Fruit fly (Drosophila melanogaster) whole organism, embryonic: Measurements from ENCODE around the gene CG5104.

ENCODE experiments used
- Abd-B ChIP-seq: fragments of 200-800 bp; sonication (Bioruptor generic); optimal IDR thresholded peaks from 2 replicates; lab custom pipeline; 2018; ENCODE audit warnings: missing biosample characterization, mild to moderate bottlenecking, missing genetic modification characterization, moderate library complexity
- Asciz ChIP-seq: fragments of 200-800 bp; sonication (Bioruptor generic); optimal IDR thresholded peaks from 2 replicates; lab custom pipeline; 2017; ENCODE audit warnings: missing biosample characterization, mild to moderate bottlenecking, missing genetic modification characterization, missing genetic modification reagents
- BtbVII ChIP-seq: fragments of 200-800 bp; sonication (Bioruptor generic); optimal IDR thresholded peaks from 3 replicates; lab custom pipeline; 2017; ENCODE audit warnings: missing biosample characterization, mild to moderate bottlenecking, missing genetic modification characterization
- CG10543 ChIP-seq: fragments of 200-800 bp; sonication (Bioruptor generic); optimal IDR thresholded peaks from 3 replicates; lab custom pipeline; 2017; ENCODE audit warnings: missing biosample characterization, mild to moderate bottlenecking, missing genetic modification characterization, moderate library complexity
- CG11723 ChIP-seq: fragments of 200-800 bp; sonication (Bioruptor generic); optimal IDR thresholded peaks from 2 replicates; lab custom pipeline; 2017; ENCODE audit warnings: missing biosample characterization, mild to moderate bottlenecking, missing genetic modification characterization
- CG12219 ChIP-seq: fragments of 200-800 bp; sonication (Bioruptor generic); optimal IDR thresholded peaks from 3 replicates; lab custom pipeline; 2018; ENCODE audit warnings: missing biosample characterization, mild to moderate bottlenecking, missing genetic modification characterization
- CG12391 ChIP-seq: fragments of 200-800 bp; sonication (Bioruptor generic); optimal IDR thresholded peaks from 3 replicates; lab custom pipeline; 2018; ENCODE audit warnings: missing biosample characterization, mild to moderate bottlenecking, missing genetic modification characterization, moderate library complexity
- CG15073 ChIP-seq: fragments of 200-800 bp; sonication (Bioruptor generic); optimal IDR thresholded peaks from 2 replicates; lab custom pipeline; 2016; ENCODE audit warnings: missing biosample characterization, missing genetic modification characterization
- CG16813 ChIP-seq: fragments of 200-800 bp; sonication (Bioruptor generic); IDR thresholded peaks from 3 replicates; pipeline ENCODE4 v1.3.6; 2022; ENCODE audit warnings: missing biosample characterization, missing genetic modification characterization; ENCODE audit not compliant: partially characterized antibody
- CG1792 ChIP-seq: fragments of 200-800 bp; sonication (Bioruptor generic); optimal IDR thresholded peaks from 2 replicates; lab custom pipeline; 2016; ENCODE audit warnings: missing biosample characterization, missing genetic modification characterization
- CG31365 ChIP-seq: fragments of 200-800 bp; sonication (Bioruptor generic); optimal IDR thresholded peaks from 2 replicates; lab custom pipeline; 2018; ENCODE audit warnings: missing biosample characterization, mild to moderate bottlenecking, missing genetic modification characterization
- CG32767 ChIP-seq: fragments of 200-800 bp; sonication (Bioruptor generic); IDR thresholded peaks from 2 replicates; pipeline ENCODE4 v1.3.6; 2022; ENCODE audit warnings: missing biosample characterization, missing genetic modification characterization
- CG3726 ChIP-seq: fragments of 200-800 bp; sonication (Bioruptor generic); IDR thresholded peaks from 3 replicates; pipeline ENCODE4, ENCODE4 v1.3.6; 2022; ENCODE audit warnings: missing biosample characterization, missing genetic modification characterization
- CG4617 ChIP-seq: fragments of 200-800 bp; sonication (Bioruptor generic); optimal IDR thresholded peaks from 3 replicates; lab custom pipeline; 2016; ENCODE audit warnings: missing biosample characterization, missing genetic modification characterization, borderline replicate concordance
- CG6765 ChIP-seq: fragments of 200-800 bp; sonication (Bioruptor generic); optimal IDR thresholded peaks from 3 replicates; lab custom pipeline; 2017; ENCODE audit warnings: missing biosample characterization, mild to moderate bottlenecking, missing genetic modification characterization
- CG8290 ChIP-seq, 3 experiments: fragments of 200-800 bp; sonication (Bioruptor generic); optimal IDR thresholded peaks; 2 replicates each; lab custom pipeline; 2016 to 2019; ENCODE audit warnings: missing biosample characterization in 3 of 3, missing genetic modification characterization in 3 of 3, mild to moderate bottlenecking in 2 of 3, moderate library complexity in 1 of 3
- CG8359 ChIP-seq: fragments of 200-800 bp; sonication (Bioruptor generic); optimal IDR thresholded peaks from 2 replicates; lab custom pipeline; 2017; ENCODE audit warnings: missing biosample characterization, mild to moderate bottlenecking, missing genetic modification characterization, borderline replicate concordance
- CG8388 ChIP-seq: fragments of 200-800 bp; sonication (Bioruptor generic); optimal IDR thresholded peaks from 2 replicates; lab custom pipeline; 2019; ENCODE audit warnings: missing biosample characterization, mild to moderate bottlenecking, missing genetic modification characterization, moderate library complexity
- CG9817 ChIP-seq: fragments of 200-800 bp; sonication (Bioruptor generic); optimal IDR thresholded peaks from 2 replicates; lab custom pipeline; 2018; ENCODE audit warnings: missing biosample characterization, mild to moderate bottlenecking, missing genetic modification characterization, moderate library complexity
- Camta ChIP-seq: fragments of 200-800 bp; sonication (Bioruptor generic); optimal IDR thresholded peaks from 2 replicates; lab custom pipeline; 2016; ENCODE audit warnings: missing biosample characterization, missing genetic modification characterization
- D ChIP-seq, 2 experiments: fragments of 200-800 bp in 1 of 2; fragments of >200 bp in 1 of 2; sonication (Bioruptor generic) in 1 of 2; optimal IDR thresholded peaks; 2 replicates in 1 of 2; 3 replicates in 1 of 2; lab custom pipeline; 2017; ENCODE audit warnings: mild to moderate bottlenecking in 1 of 2, missing biosample characterization in 1 of 2, missing genetic modification characterization in 1 of 2, missing genetic modification reagents in 1 of 2
- Deaf1 ChIP-seq: fragments of 200-800 bp; optimal IDR thresholded peaks from 3 replicates; lab custom pipeline; 2019; ENCODE audit warnings: missing biosample characterization, mild to moderate bottlenecking, missing genetic modification characterization, moderate library complexity
- Dfd ChIP-seq, 2 experiments: fragments of >200 bp; optimal IDR thresholded peaks; 2 replicates each; lab custom pipeline; 2017; ENCODE audit warnings: missing biosample characterization in 2 of 2, missing genetic modification characterization in 2 of 2
- Dip3 ChIP-seq: fragments of 200-800 bp; sonication (Bioruptor generic); optimal IDR thresholded peaks from 3 replicates; lab custom pipeline; 2016; ENCODE audit warnings: missing biosample characterization, missing genetic modification characterization
- E2f1 ChIP-seq: fragments of 200-800 bp; sonication (Bioruptor generic); IDR thresholded peaks from 2 replicates; pipeline ENCODE4 v1.3.6; 2022; ENCODE audit warnings: missing biosample characterization, missing genetic modification characterization
- HHEX ChIP-seq: fragments of 200-800 bp; sonication (Bioruptor generic); optimal IDR thresholded peaks from 3 replicates; lab custom pipeline; 2017; ENCODE audit warnings: missing biosample characterization, mild to moderate bottlenecking, missing genetic modification characterization, missing genetic modification reagents
- Hand ChIP-seq: fragments of 200-800 bp; sonication (Bioruptor generic); optimal IDR thresholded peaks from 2 replicates; lab custom pipeline; 2017; ENCODE audit warnings: mild to moderate bottlenecking, missing biosample characterization, missing genetic modification reagents, missing genetic modification characterization
- HmgZ ChIP-seq: fragments of 200-800 bp; sonication (Bioruptor generic); optimal IDR thresholded peaks from 2 replicates; lab custom pipeline; 2018; ENCODE audit warnings: missing biosample characterization, mild to moderate bottlenecking, missing genetic modification characterization
- Kr ChIP-seq: fragments of 200-800 bp; sonication (Bioruptor generic); optimal IDR thresholded peaks from 2 replicates; lab custom pipeline; 2017; ENCODE audit warnings: missing biosample characterization, mild to moderate bottlenecking, missing genetic modification characterization
- Mad ChIP-seq: fragments of 200-800 bp; sonication (Bioruptor generic); optimal IDR thresholded peaks from 2 replicates; lab custom pipeline; 2016; ENCODE audit warnings: missing biosample characterization, missing genetic modification characterization
- Nf-YB ChIP-seq: fragments of 200-800 bp; sonication (Bioruptor generic); optimal IDR thresholded peaks from 3 replicates; lab custom pipeline; 2019; ENCODE audit warnings: missing biosample characterization, mild to moderate bottlenecking, missing genetic modification characterization, moderate library complexity
- Oaz ChIP-seq: fragments of 200-800 bp; sonication (Bioruptor generic); IDR thresholded peaks from 2 replicates; pipeline ENCODE4 v1.3.6; 2022; ENCODE audit warnings: missing biosample characterization, missing genetic modification characterization
- TFAM ChIP-seq: fragments of 200-800 bp; sonication (Bioruptor generic); optimal IDR thresholded peaks from 2 replicates; lab custom pipeline; 2017; ENCODE audit warnings: missing biosample characterization, missing genetic modification characterization, inconsistent platforms
- crp ChIP-seq, 2 experiments: fragments of 200-800 bp; sonication (Bioruptor generic); optimal IDR thresholded peaks; 2 replicates in 1 of 2; 3 replicates in 1 of 2; lab custom pipeline; 2017; ENCODE audit warnings: missing biosample characterization in 2 of 2, missing genetic modification characterization in 2 of 2, mild to moderate bottlenecking in 1 of 2, moderate library complexity in 1 of 2
- emc ChIP-seq: fragments of 200-800 bp; sonication (Bioruptor generic); optimal IDR thresholded peaks from 2 replicates; lab custom pipeline; 2016; ENCODE audit warnings: missing biosample characterization, missing genetic modification characterization
- fd64A ChIP-seq: fragments of 200-800 bp; sonication (Bioruptor generic); optimal IDR thresholded peaks from 3 replicates; lab custom pipeline; 2018; ENCODE audit warnings: missing biosample characterization, mild to moderate bottlenecking, missing genetic modification characterization
- h ChIP-seq: fragments of >200 bp; optimal IDR thresholded peaks from 2 replicates; lab custom pipeline; 2017
- hkb ChIP-seq, 2 experiments: fragments of 200-800 bp in 1 of 2; fragments of >200 bp in 1 of 2; sonication (Bioruptor generic) in 1 of 2; IDR thresholded peaks in 1 of 2; optimal IDR thresholded peaks in 1 of 2; 2 replicates each; pipeline versions ENCODE4 v1.3.6 to Lab custom; 2017 to 2022; ENCODE audit warnings: missing biosample characterization in 1 of 2, missing genetic modification characterization in 1 of 2
- hth ChIP-seq: fragments of >200 bp; optimal IDR thresholded peaks from 2 replicates; lab custom pipeline; 2017; ENCODE audit warnings: inconsistent platforms
- luna ChIP-seq: fragments of 200-800 bp; sonication (Bioruptor generic); optimal IDR thresholded peaks from 2 replicates; lab custom pipeline; 2016; ENCODE audit warnings: missing biosample characterization, missing genetic modification characterization
- mirr ChIP-seq: fragments of 200-800 bp; sonication (Bioruptor generic); optimal IDR thresholded peaks from 3 replicates; lab custom pipeline; 2018; ENCODE audit warnings: missing biosample characterization, mild to moderate bottlenecking, missing genetic modification characterization
- mld ChIP-seq: fragments of 200-800 bp; sonication (Bioruptor generic); IDR thresholded peaks from 3 replicates; pipeline ENCODE4 v1.3.6; 2022; ENCODE audit warnings: missing biosample characterization, missing genetic modification characterization; ENCODE audit not compliant: partially characterized antibody
- nau ChIP-seq: fragments of 200-800 bp; sonication (Bioruptor generic); optimal IDR thresholded peaks from 3 replicates; lab custom pipeline; 2017; ENCODE audit warnings: missing biosample characterization, mild to moderate bottlenecking, missing genetic modification characterization, missing genetic modification reagents
- nerfin-2 ChIP-seq: fragments of 200-800 bp; sonication (Bioruptor generic); IDR thresholded peaks from 2 replicates; pipeline ENCODE4 v1.3.6; 2022; ENCODE audit warnings: missing biosample characterization, missing genetic modification characterization; ENCODE audit not compliant: partially characterized antibody
- pnt ChIP-seq: fragments of 200-800 bp; sonication (Bioruptor generic); optimal IDR thresholded peaks from 3 replicates; lab custom pipeline; 2016; ENCODE audit warnings: missing biosample characterization, missing genetic modification characterization
- sug ChIP-seq: fragments of 200-800 bp; optimal IDR thresholded peaks from 2 replicates; lab custom pipeline; 2019; ENCODE audit warnings: missing biosample characterization, mild to moderate bottlenecking, missing genetic modification characterization, moderate library complexity
- tgo ChIP-seq: fragments of 200-800 bp; sonication (Bioruptor generic); IDR thresholded peaks from 3 replicates; pipeline ENCODE4 v1.3.6; 2022; ENCODE audit warnings: missing biosample characterization, missing genetic modification characterization
- vvl ChIP-seq: fragments of 200-800 bp; sonication (Bioruptor generic); IDR thresholded peaks from 2 replicates; pipeline ENCODE4 v1.3.6; 2022; ENCODE audit warnings: missing biosample characterization, missing genetic modification characterization

The CG5104 gene

dm6 chr3L:20518805-20519503 lies 1.9 kb upstream of the CG5104 start, which contains the start of gene BNIP3:
Gene BNIP3, minus strand, starts transcription at chr3L:20519393.
- TF ChIP-seq CG6765 (GFP tag; lab: Kevin White, UChicago) (no peak), Dfd (GFP tag; optimal IDR thresholded peaks at IDR 0.05; lab: Kevin White, UChicago) (no peak), tgo (GFP tag; lab: Robert Waterston, UW) (no peak), CG31365 (tag; lab: Kevin White, UChicago) (peak; percentile 8), crp (GFP tag; optimal IDR thresholded peaks at IDR 0.05; lab: Kevin White, UChicago) (no peak), CG10543 (GFP tag; lab: Kevin White, UChicago) (peak; percentile 68), Hand (GFP tag; lab: Kevin White, UChicago) (no peak), CG8388 (no peak), nerfin-2 (GFP tag; lab: Robert Waterston, UW) (no peak), HmgZ (peak; percentile 47), Oaz (no peak), Nf-YB (GFP tag; lab: Kevin White, UChicago) (peak; percentile 24), HHEX (GFP tag; lab: Kevin White, UChicago) (no peak), Camta (no peak), CG1792 (GFP tag; lab: Kevin White, UChicago) (no peak), luna (GFP tag; lab: Kevin White, UChicago) (no peak), fd64A (GFP tag; lab: Kevin White, UChicago) (no peak), BtbVII (GFP tag; lab: Kevin White, UChicago) (no peak), CG3726 (GFP tag; lab: Robert Waterston, UW) (no peak), sug (tag; lab: Kevin White, UChicago) (no peak), Deaf1 (tag; lab: Kevin White, UChicago) (peak; percentile 66), CG16813 (no peak), CG15073 (GFP tag; lab: Kevin White, UChicago) (no peak), CG12391 (tag; lab: Kevin White, UChicago) (no peak), hth (lab: Kevin White, UChicago) (no peak), CG8290 (GFP tag; optimal IDR thresholded peaks at IDR 0.05; lab: Kevin White, UChicago) (no peak), CG8290 (tag; optimal IDR thresholded peaks at IDR 0.05; lab: Kevin White, UChicago) (peak in 1 of 2 experiments; percentile 68), vvl (GFP tag; lab: Robert Waterston, UW) (0 out of 2 replicates have a peak, but pooled peaks have one; percentile 22), mld (GFP tag; lab: Robert Waterston, UW) (no peak), hkb (optimal IDR thresholded peaks at IDR 0.05; lab: Kevin White, UChicago) (peak; percentile 34), hkb (GFP tag; IDR thresholded peaks at IDR 0.05; lab: Robert Waterston, UW) (no peak), E2f1 (GFP tag; lab: Robert Waterston, UW) (0 out of 2 replicates have a peak, but pooled peaks have one; percentile 17), CG8359 (GFP tag; lab: Kevin White, UChicago) (no peak), mirr (GFP tag; lab: Kevin White, UChicago) (peak; percentile 22), pnt (GFP tag; lab: Kevin White, UChicago) (no peak), Dip3 (no peak), CG32767 (GFP tag; lab: Robert Waterston, UW) (no peak), Mad (GFP tag; lab: Kevin White, UChicago) (no peak), CG12219 (GFP tag; lab: Kevin White, UChicago) (no peak), CG9817 (tag; lab: Kevin White, UChicago) (no peak), CG11723 (GFP tag; lab: Kevin White, UChicago) (no peak), Asciz (GFP tag; lab: Kevin White, UChicago) (no peak), D (optimal IDR thresholded peaks at IDR 0.05; lab: Kevin White, UChicago) (peak; percentile 44), D (GFP tag; optimal IDR thresholded peaks at IDR 0.05; lab: Kevin White, UChicago) (no peak), nau (GFP tag; lab: Kevin White, UChicago) (no peak), emc (GFP tag; lab: Kevin White, UChicago) (no peak), CG4617 (GFP tag; lab: Kevin White, UChicago) (peak; percentile 7), Abd-B (GFP tag; lab: Kevin White, UChicago) (no peak), h (lab: Kevin White, UChicago) (no peak), Kr (GFP tag; lab: Kevin White, UChicago) (no peak), TFAM (GFP tag; lab: Kevin White, UChicago) (no peak)
